Fruit fly (Drosophila melanogaster) whole organism, embryonic: Measurements from ENCODE around the gene CG15550.
A peak's percentile ranks its signal among the peaks of the same experiment; 100 is the strongest.

ENCODE experiments used
- Awh ChIP-seq: fragments of 200-800 bp; sonication (Bioruptor generic); IDR thresholded peaks from 2 replicates; pipeline ENCODE4, ENCODE4 v1.3.6; 2022; ENCODE audit warnings: missing biosample characterization, missing genetic modification characterization
- Bgb ChIP-seq: fragments of 200-800 bp; sonication (Bioruptor generic); IDR thresholded peaks from 2 replicates; pipeline ENCODE4 v1.3.6; 2022; ENCODE audit warnings: missing biosample characterization, missing genetic modification characterization; ENCODE audit not compliant: partially characterized antibody
- Blimp-1 ChIP-seq: fragments of 200-800 bp; sonication (Bioruptor generic); optimal IDR thresholded peaks from 3 replicates; lab custom pipeline; 2018; ENCODE audit warnings: missing biosample characterization, missing genetic modification characterization, mild to moderate bottlenecking, moderate library complexity, missing genetic modification reagents
- CG10147 ChIP-seq: fragments of 200-800 bp; sonication (Bioruptor generic); optimal IDR thresholded peaks from 2 replicates; lab custom pipeline; 2019; ENCODE audit warnings: missing biosample characterization, mild to moderate bottlenecking, missing genetic modification characterization, moderate library complexity
- CG1024 ChIP-seq: fragments of 200-800 bp; sonication (Bioruptor generic); IDR thresholded peaks from 2 replicates; pipeline ENCODE4 v1.3.6; 2022; ENCODE audit warnings: missing biosample characterization, missing genetic modification characterization
- CG10274 ChIP-seq: fragments of 200-800 bp; sonication (Bioruptor generic); optimal IDR thresholded peaks from 3 replicates; lab custom pipeline; 2017; ENCODE audit warnings: missing biosample characterization, mild to moderate bottlenecking, missing genetic modification characterization
- CG10543 ChIP-seq: fragments of 200-800 bp; sonication (Bioruptor generic); optimal IDR thresholded peaks from 3 replicates; lab custom pipeline; 2017; ENCODE audit warnings: missing biosample characterization, mild to moderate bottlenecking, missing genetic modification characterization, moderate library complexity
- CG1529 ChIP-seq: fragments of 200-800 bp; sonication (Bioruptor generic); optimal IDR thresholded peaks from 3 replicates; lab custom pipeline; 2018; ENCODE audit warnings: missing biosample characterization, missing genetic modification characterization
- CG1603 ChIP-seq: fragments of 200-800 bp; sonication (Bioruptor generic); optimal IDR thresholded peaks from 2 replicates; lab custom pipeline; 2019; ENCODE audit warnings: missing biosample characterization, mild to moderate bottlenecking, missing genetic modification characterization, moderate library complexity
- CG2678 ChIP-seq: fragments of 200-800 bp; sonication (Bioruptor generic); optimal IDR thresholded peaks from 3 replicates; lab custom pipeline; 2019; ENCODE audit warnings: missing biosample characterization, mild to moderate bottlenecking, missing genetic modification characterization, moderate library complexity
- CG2875 ChIP-seq: fragments of 200-800 bp; sonication (Bioruptor generic); optimal IDR thresholded peaks from 2 replicates; lab custom pipeline; 2017; ENCODE audit warnings: missing biosample characterization, mild to moderate bottlenecking, missing genetic modification characterization, missing genetic modification reagents
- CG31224 ChIP-seq: fragments of 200-800 bp; sonication (Bioruptor generic); IDR thresholded peaks from 2 replicates; pipeline ENCODE4 v1.3.6; 2022; ENCODE audit warnings: missing biosample characterization, missing genetic modification characterization
- CG31441 ChIP-seq: fragments of 200-800 bp; sonication (Bioruptor generic); IDR thresholded peaks from 2 replicates; pipeline ENCODE4 v1.3.6; 2022; ENCODE audit warnings: missing biosample characterization, missing genetic modification characterization
- CG3726 ChIP-seq: fragments of 200-800 bp; sonication (Bioruptor generic); IDR thresholded peaks from 3 replicates; pipeline ENCODE4, ENCODE4 v1.3.6; 2022; ENCODE audit warnings: missing biosample characterization, missing genetic modification characterization
- CG3995 ChIP-seq: fragments of 200-800 bp; sonication (Bioruptor generic); optimal IDR thresholded peaks from 3 replicates; lab custom pipeline; 2016; ENCODE audit warnings: missing biosample characterization, missing genetic modification characterization
- CG4424 ChIP-seq: fragments of 200-800 bp; sonication (Bioruptor generic); optimal IDR thresholded peaks from 3 replicates; lab custom pipeline; 2016; ENCODE audit warnings: missing biosample characterization, missing genetic modification characterization
- CG8089 ChIP-seq: fragments of 200-800 bp; sonication (Bioruptor generic); optimal IDR thresholded peaks from 3 replicates; lab custom pipeline; 2016; ENCODE audit warnings: missing biosample characterization, missing genetic modification characterization
- CG8281 ChIP-seq: fragments of 200-800 bp; sonication (Bioruptor generic); optimal IDR thresholded peaks from 2 replicates; lab custom pipeline; 2018; ENCODE audit warnings: missing biosample characterization, mild to moderate bottlenecking, missing genetic modification characterization, moderate library complexity
- CG9215 ChIP-seq: fragments of 200-800 bp; sonication (Bioruptor generic); IDR thresholded peaks from 2 replicates; pipeline ENCODE4 v1.3.6; 2022; ENCODE audit warnings: missing biosample characterization, missing genetic modification characterization
- CG9797 ChIP-seq: fragments of 200-800 bp; sonication (Bioruptor generic); optimal IDR thresholded peaks from 3 replicates; lab custom pipeline; 2018; ENCODE audit warnings: missing biosample characterization, mild to moderate bottlenecking, missing genetic modification characterization
- D ChIP-seq, 2 experiments: fragments of 200-800 bp in 1 of 2; fragments of >200 bp in 1 of 2; sonication (Bioruptor generic) in 1 of 2; optimal IDR thresholded peaks; 2 replicates in 1 of 2; 3 replicates in 1 of 2; lab custom pipeline; 2017; ENCODE audit warnings: mild to moderate bottlenecking in 1 of 2, missing biosample characterization in 1 of 2, missing genetic modification characterization in 1 of 2, missing genetic modification reagents in 1 of 2
- Dad ChIP-seq: fragments of 200-800 bp; sonication (Bioruptor generic); optimal IDR thresholded peaks from 3 replicates; lab custom pipeline; 2016; ENCODE audit warnings: missing biosample characterization, missing genetic modification characterization
- Dfd ChIP-seq, 2 experiments: fragments of >200 bp; optimal IDR thresholded peaks; 2 replicates each; lab custom pipeline; 2017; ENCODE audit warnings: missing biosample characterization in 2 of 2, missing genetic modification characterization in 2 of 2
- Hand ChIP-seq: fragments of 200-800 bp; sonication (Bioruptor generic); optimal IDR thresholded peaks from 2 replicates; lab custom pipeline; 2017; ENCODE audit warnings: mild to moderate bottlenecking, missing biosample characterization, missing genetic modification reagents, missing genetic modification characterization
- Hr3 ChIP-seq: fragments of 200-800 bp; sonication (Bioruptor generic); optimal IDR thresholded peaks from 3 replicates; lab custom pipeline; 2016; ENCODE audit warnings: missing biosample characterization, missing genetic modification characterization
- Lpt ChIP-seq: fragments of >200 bp; optimal IDR thresholded peaks from 2 replicates; lab custom pipeline; 2018; ENCODE audit warnings: missing biosample characterization, missing genetic modification characterization
- Nf-YB ChIP-seq: fragments of 200-800 bp; sonication (Bioruptor generic); optimal IDR thresholded peaks from 3 replicates; lab custom pipeline; 2019; ENCODE audit warnings: missing biosample characterization, mild to moderate bottlenecking, missing genetic modification characterization, moderate library complexity
- Rx ChIP-seq: fragments of 200-800 bp; sonication (Bioruptor generic); IDR thresholded peaks from 2 replicates; pipeline ENCODE4 v1.3.6; 2022; ENCODE audit warnings: missing biosample characterization, missing genetic modification characterization
- Sry-β ChIP-seq: fragments of 200-800 bp; sonication (Bioruptor generic); optimal IDR thresholded peaks from 2 replicates; lab custom pipeline; 2018; ENCODE audit warnings: missing biosample characterization, mild to moderate bottlenecking, missing genetic modification characterization, moderate library complexity
- Sry-δ ChIP-seq: fragments of 200-800 bp; sonication (Bioruptor generic); optimal IDR thresholded peaks from 2 replicates; lab custom pipeline; 2016; ENCODE audit warnings: missing biosample characterization, missing genetic modification characterization
- Tbp ChIP-seq: fragments of >200 bp; optimal IDR thresholded peaks from 2 replicates; lab custom pipeline; 2018; ENCODE audit warnings: missing biosample characterization, missing genetic modification characterization
- cad ChIP-seq: fragments of >200 bp; optimal IDR thresholded peaks from 2 replicates; lab custom pipeline; 2017; ENCODE audit warnings: missing biosample characterization, missing genetic modification characterization
- chinmo ChIP-seq: fragments of 200-800 bp; sonication (Bioruptor generic); IDR thresholded peaks from 4 replicates; pipeline ENCODE4 v1.3.6; 2022; ENCODE audit warnings: missing biosample characterization, missing genetic modification characterization; ENCODE audit not compliant: partially characterized antibody
- cwo ChIP-seq: fragments of 200-800 bp; sonication (Bioruptor generic); optimal IDR thresholded peaks from 3 replicates; lab custom pipeline; 2017; ENCODE audit warnings: missing biosample characterization, missing genetic modification characterization, mild to moderate bottlenecking, moderate library complexity, missing genetic modification reagents
- dmrt99B ChIP-seq: fragments of 200-800 bp; sonication (Bioruptor generic); optimal IDR thresholded peaks from 2 replicates; lab custom pipeline; 2018; ENCODE audit warnings: missing biosample characterization, mild to moderate bottlenecking, missing genetic modification characterization, moderate library complexity
- emc ChIP-seq: fragments of 200-800 bp; sonication (Bioruptor generic); optimal IDR thresholded peaks from 2 replicates; lab custom pipeline; 2016; ENCODE audit warnings: missing biosample characterization, missing genetic modification characterization
- fd102C ChIP-seq: fragments of 200-800 bp; sonication (Bioruptor generic); optimal IDR thresholded peaks from 2 replicates; lab custom pipeline; 2018; ENCODE audit warnings: missing biosample characterization, mild to moderate bottlenecking, missing genetic modification characterization, moderate library complexity
- gcm ChIP-seq: fragments of 200-800 bp; sonication (Bioruptor generic); optimal IDR thresholded peaks from 2 replicates; lab custom pipeline; 2019; ENCODE audit warnings: missing biosample characterization, mild to moderate bottlenecking, missing genetic modification characterization, moderate library complexity
- jumu ChIP-seq: fragments of 200-800 bp; sonication (Bioruptor generic); optimal IDR thresholded peaks from 3 replicates; lab custom pipeline; 2016; ENCODE audit warnings: missing biosample characterization, missing genetic modification characterization
- maf-S ChIP-seq: fragments of 200-800 bp; sonication (Bioruptor generic); optimal IDR thresholded peaks from 2 replicates; lab custom pipeline; 2016; ENCODE audit warnings: missing biosample characterization, missing genetic modification characterization
- nerfin-1 ChIP-seq: fragments of 200-800 bp; sonication (Bioruptor generic); optimal IDR thresholded peaks from 3 replicates; lab custom pipeline; 2019; ENCODE audit warnings: missing biosample characterization, mild to moderate bottlenecking, missing genetic modification characterization, moderate library complexity
- pros ChIP-seq: fragments of 200-800 bp; sonication (Bioruptor generic); optimal IDR thresholded peaks from 3 replicates; lab custom pipeline; 2019; ENCODE audit warnings: missing biosample characterization, mild to moderate bottlenecking, missing genetic modification characterization, moderate library complexity
- salm ChIP-seq: fragments of 200-800 bp; sonication (Bioruptor generic); optimal IDR thresholded peaks from 2 replicates; lab custom pipeline; 2018; ENCODE audit warnings: missing biosample characterization, mild to moderate bottlenecking, missing genetic modification characterization
- sens-2 ChIP-seq: fragments of 200-800 bp; sonication (Bioruptor generic); IDR thresholded peaks from 2 replicates; pipeline ENCODE4 v1.3.6; 2022; ENCODE audit warnings: missing biosample characterization, missing genetic modification characterization
- seq ChIP-seq: fragments of 200-800 bp; sonication (Bioruptor generic); IDR thresholded peaks from 2 replicates; pipeline ENCODE4 v1.3.6; 2022; ENCODE audit warnings: missing biosample characterization, missing genetic modification characterization
- shn ChIP-seq: fragments of 200-800 bp; sonication (Bioruptor generic); optimal IDR thresholded peaks from 3 replicates; lab custom pipeline; 2016; ENCODE audit warnings: missing biosample characterization, missing genetic modification characterization
- stc ChIP-seq: fragments of 200-800 bp; sonication (Bioruptor generic); IDR thresholded peaks from 2 replicates; pipeline ENCODE4 v1.3.6; 2022; ENCODE audit warnings: missing biosample characterization, missing genetic modification characterization
- sug ChIP-seq: fragments of 200-800 bp; optimal IDR thresholded peaks from 2 replicates; lab custom pipeline; 2019; ENCODE audit warnings: missing biosample characterization, mild to moderate bottlenecking, missing genetic modification characterization, moderate library complexity
- toy ChIP-seq: fragments of 200-800 bp; sonication (Bioruptor generic); IDR thresholded peaks from 2 replicates; pipeline ENCODE4 v1.3.6; 2022; ENCODE audit warnings: missing biosample characterization, missing genetic modification characterization
- unpg ChIP-seq: fragments of 200-800 bp; sonication (Bioruptor generic); optimal IDR thresholded peaks from 3 replicates; lab custom pipeline; 2018; ENCODE audit warnings: missing biosample characterization, mild to moderate bottlenecking, missing genetic modification characterization, moderate library complexity
- zen2 ChIP-seq: fragments of 200-800 bp; sonication (Bioruptor generic); IDR thresholded peaks from 3 replicates; pipeline ENCODE4 v1.3.6; 2022; ENCODE audit warnings: missing biosample characterization, missing genetic modification characterization; ENCODE audit not compliant: partially characterized antibody

CG15550 gene

DNA sequence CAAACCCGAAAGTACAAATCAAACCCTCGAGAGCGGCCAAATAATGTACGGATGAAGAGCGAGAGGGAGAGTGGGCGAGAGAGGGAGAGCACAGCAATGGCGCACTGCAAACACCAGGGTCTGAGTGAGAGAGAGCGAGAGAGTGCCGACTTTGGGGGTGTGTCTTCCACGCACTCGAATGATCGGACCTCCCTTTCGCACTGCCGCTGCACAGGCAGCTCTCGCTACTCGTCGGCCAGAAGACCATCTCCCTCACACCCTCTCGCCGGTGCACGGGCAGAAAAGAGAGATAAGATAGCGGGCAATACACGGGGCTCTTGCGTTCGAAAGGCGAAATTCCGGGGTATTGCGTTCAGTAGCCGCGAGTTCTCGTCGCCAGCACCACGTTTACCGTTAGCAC is 24.5 kb downstream of the CG15550 start, which contains the start of gene Ptx1 (continued):
- TF ChIP-seq CG4424 (GFP tag; lab: Kevin White, UChicago): no peak
- no peak for TF ChIP-seq Dfd (GFP tag; optimal IDR thresholded peaks at IDR 0.05; lab: Kevin White, UChicago)
- TF ChIP-seq CG3726: no peak
- TF ChIP-seq CG8281 (tag; lab: Kevin White, UChicago): no peak
- TF ChIP-seq cwo: peak; percentile 12
- no peak for TF ChIP-seq jumu
- 0 out of 2 replicates have a peak, but pooled peaks have one; percentile 46 for TF ChIP-seq stc (GFP tag; lab: Robert Waterston, UW)
- no peak for TF ChIP-seq Lpt
- no peak for TF ChIP-seq Sry-β (GFP tag; lab: Kevin White, UChicago)
- no peak for TF ChIP-seq toy (GFP tag; lab: Robert Waterston, UW)
- no peak for TF ChIP-seq CG8089 (GFP tag; lab: Kevin White, UChicago)
- TF ChIP-seq CG1024 (GFP tag; lab: Robert Waterston, UW): no peak
- TF ChIP-seq CG10274: no peak
- TF ChIP-seq chinmo (GFP tag; lab: Robert Waterston, UW): peak; percentile 92
- no peak for TF ChIP-seq CG9215 (GFP tag; lab: Robert Waterston, UW)
- TF ChIP-seq Rx (GFP tag; lab: Robert Waterston, UW): no peak
- peak; percentile 56 for TF ChIP-seq gcm
- no peak for TF ChIP-seq sens-2 (GFP tag; lab: Robert Waterston, UW)
- no peak for TF ChIP-seq CG2678
- TF ChIP-seq CG1603 (tag; lab: Kevin White, UChicago): no peak
- TF ChIP-seq seq (GFP tag; lab: Robert Waterston, UW): peak; percentile 94
- TF ChIP-seq Tbp (GFP tag; lab: Kevin White, UChicago): no peak
- TF ChIP-seq Hand (GFP tag; lab: Kevin White, UChicago): no peak
- peak; percentile 58 for TF ChIP-seq D (optimal IDR thresholded peaks at IDR 0.05; lab: Kevin White, UChicago)
- TF ChIP-seq D (GFP tag; optimal IDR thresholded peaks at IDR 0.05; lab: Kevin White, UChicago): peak; percentile 45
- TF ChIP-seq maf-S (GFP tag; lab: Kevin White, UChicago): no peak
- TF ChIP-seq CG31224: no peak
- no peak for TF ChIP-seq Sry-δ
- TF ChIP-seq Hr3 (GFP tag; lab: Kevin White, UChicago): no peak
- no peak for TF ChIP-seq Dad (GFP tag; lab: Kevin White, UChicago)
- peak; percentile 98 for TF ChIP-seq Nf-YB (GFP tag; lab: Kevin White, UChicago)
- no peak for TF ChIP-seq CG2875 (GFP tag; lab: Kevin White, UChicago)
- no peak for TF ChIP-seq Awh (GFP tag; lab: Robert Waterston, UW)
- peak; percentile 27 for TF ChIP-seq sug (tag; lab: Kevin White, UChicago)
- TF ChIP-seq unpg (GFP tag; lab: Kevin White, UChicago): no peak
- TF ChIP-seq salm (tag; lab: Kevin White, UChicago): no peak
- TF ChIP-seq fd102C (GFP tag; lab: Kevin White, UChicago): no peak
- TF ChIP-seq zen2 (GFP tag; lab: Robert Waterston, UW): 0 out of 3 replicates have a peak, but pooled peaks have one; percentile 57
- peak; percentile 39 for TF ChIP-seq CG10543
- peak; percentile 83 for TF ChIP-seq nerfin-1 (tag; lab: Kevin White, UChicago)
- TF ChIP-seq Bgb: peak; percentile 55
- no peak for TF ChIP-seq CG9797 (GFP tag; lab: Kevin White, UChicago)
- no peak for TF ChIP-seq dmrt99B
- TF ChIP-seq shn (GFP tag; lab: Kevin White, UChicago): no peak
- peak; percentile 37 for TF ChIP-seq pros (GFP tag; lab: Kevin White, UChicago)
- no peak for TF ChIP-seq CG1529 (GFP tag; lab: Kevin White, UChicago)
- no peak for TF ChIP-seq emc (GFP tag; lab: Kevin White, UChicago)
- no peak for TF ChIP-seq CG10147
- peak; percentile 22 for TF ChIP-seq cad
- TF ChIP-seq CG31441 (GFP tag; lab: Robert Waterston, UW): no peak
- TF ChIP-seq CG3995 (GFP tag; lab: Kevin White, UChicago): no peak
- no peak for TF ChIP-seq Blimp-1
